Worm (Caenorhabditis elegans) whole organism, L2 larva: ENCODE data around the gene C06E4.2.
A peak's percentile ranks its signal among the peaks of the same experiment; 100 is the strongest.
"Not testable (repeated sequence)": the region's sequence is repeated elsewhere in the genome, so short reads cannot be mapped to it uniquely, and the experiment has no call there.

Experiments used
- C34F6.9 ChIP-seq: fragments of 150-350 bp; optimal IDR thresholded peaks from 2 replicates; lab custom pipeline; 2014; ENCODE audit warnings: missing biosample characterization, missing genetic modification characterization
- Y55F3AM.14 ChIP-seq: fragments of 200-800 bp; sonication (Bioruptor generic); optimal IDR thresholded peaks from 2 replicates; lab custom pipeline; 2018; ENCODE audit warnings: mild to moderate bottlenecking, missing genetic modification characterization, missing compliant biosample characterization
- alr-1 ChIP-seq: fragments of 150-350 bp; optimal IDR thresholded peaks from 2 replicates; lab custom pipeline; 2014; ENCODE audit warnings: missing biosample characterization, missing genetic modification characterization
- ama-1 ChIP-seq: fragments of 150-350 bp; optimal IDR thresholded peaks from 2 replicates; lab custom pipeline; 2018; ENCODE audit warnings: inconsistent platforms
- blmp-1 ChIP-seq: sonication (generic microtip); optimal IDR thresholded peaks from 2 replicates; lab custom pipeline; 2017; ENCODE audit warnings: missing genetic modification characterization, mild to moderate bottlenecking, missing compliant biosample characterization, antibody characterized with exemption, moderate library complexity; ENCODE audit not compliant: insufficient read depth
- ceh-16 ChIP-seq: fragments of 150-350 bp; optimal IDR thresholded peaks from 2 replicates; lab custom pipeline; 2014; ENCODE audit warnings: missing biosample characterization, missing genetic modification characterization
- ceh-82 ChIP-seq: fragments of 150-350 bp; optimal IDR thresholded peaks from 2 replicates; lab custom pipeline; 2014; ENCODE audit warnings: missing biosample characterization, missing genetic modification characterization
- dmd-4 ChIP-seq: sonication (generic microtip); optimal IDR thresholded peaks from 2 replicates; lab custom pipeline; 2017; ENCODE audit warnings: missing biosample characterization, missing genetic modification characterization
- egl-27 ChIP-seq: sonication (generic microtip); optimal IDR thresholded peaks from 3 replicates; lab custom pipeline; 2017; ENCODE audit warnings: missing biosample characterization, missing genetic modification reagents, missing genetic modification characterization
- elt-1 ChIP-seq: fragments of 150-350 bp; optimal IDR thresholded peaks from 2 replicates; lab custom pipeline; 2014; ENCODE audit warnings: missing biosample characterization, missing genetic modification characterization
- elt-3 ChIP-seq: sonication (generic microtip); optimal IDR thresholded peaks from 2 replicates; lab custom pipeline; 2017; ENCODE audit warnings: missing biosample characterization, missing genetic modification characterization
- fos-1 ChIP-seq: fragments of 150-350 bp; optimal IDR thresholded peaks from 2 replicates; lab custom pipeline; 2014; ENCODE audit warnings: missing biosample characterization, missing genetic modification characterization
- lin-11 ChIP-seq: fragments of 150-350 bp; sonication (generic microtip); optimal IDR thresholded peaks from 2 replicates; lab custom pipeline; 2014; ENCODE audit warnings: missing biosample characterization, missing genetic modification characterization, inconsistent platforms, mixed read lengths
- lin-13 ChIP-seq: fragments of 150-350 bp; optimal IDR thresholded peaks from 2 replicates; lab custom pipeline; 2014; ENCODE audit warnings: missing biosample characterization, missing genetic modification reagents, missing genetic modification characterization
- lsy-2 ChIP-seq, 2 experiments: fragments of 150-350 bp in 1 of 2; sonication (generic microtip) in 1 of 2; optimal IDR thresholded peaks; 2 replicates each; lab custom pipeline; 2014 to 2017; ENCODE audit warnings: missing biosample characterization in 2 of 2, missing genetic modification characterization in 2 of 2
- mbf-1 ChIP-seq: sonication (generic microtip); optimal IDR thresholded peaks from 2 replicates; lab custom pipeline; 2017; ENCODE audit warnings: missing biosample characterization, missing genetic modification characterization
- nhr-10 ChIP-seq: sonication (generic microtip); optimal IDR thresholded peaks from 2 replicates; lab custom pipeline; 2017; ENCODE audit warnings: missing biosample characterization, missing genetic modification characterization
- nhr-12 ChIP-seq: fragments of 150-350 bp; optimal IDR thresholded peaks from 2 replicates; lab custom pipeline; 2014; ENCODE audit warnings: missing biosample characterization, missing genetic modification characterization
- nhr-129 ChIP-seq: fragments of 150-350 bp; optimal IDR thresholded peaks from 2 replicates; lab custom pipeline; 2014; ENCODE audit warnings: missing biosample characterization, missing genetic modification characterization
- nhr-21 ChIP-seq: fragments of 150-350 bp; optimal IDR thresholded peaks from 2 replicates; lab custom pipeline; 2014; ENCODE audit warnings: missing biosample characterization, missing genetic modification characterization
- nhr-237 ChIP-seq: fragments of 150-350 bp; optimal IDR thresholded peaks from 2 replicates; lab custom pipeline; 2014; ENCODE audit warnings: missing biosample characterization, missing genetic modification characterization
- nhr-25 ChIP-seq: fragments of 150-350 bp; sonication (generic microtip); optimal IDR thresholded peaks from 3 replicates; lab custom pipeline; 2014; ENCODE audit warnings: missing biosample characterization, missing genetic modification characterization
- nhr-77 ChIP-seq: fragments of 150-350 bp; optimal IDR thresholded peaks from 2 replicates; lab custom pipeline; 2014; ENCODE audit warnings: missing biosample characterization, missing genetic modification characterization
- peb-1 ChIP-seq: fragments of 150-350 bp; optimal IDR thresholded peaks from 2 replicates; lab custom pipeline; 2014; ENCODE audit warnings: missing biosample characterization, missing genetic modification characterization
- sem-4 ChIP-seq: fragments of 150-350 bp; optimal IDR thresholded peaks from 2 replicates; lab custom pipeline; 2014; ENCODE audit warnings: missing biosample characterization, missing genetic modification reagents, missing genetic modification characterization
- snpc-4 ChIP-seq: fragments of 150-350 bp; optimal IDR thresholded peaks from 2 replicates; lab custom pipeline; 2014; ENCODE audit warnings: missing biosample characterization, missing genetic modification characterization
- unc-39 ChIP-seq: fragments of 150-350 bp; optimal IDR thresholded peaks from 2 replicates; lab custom pipeline; 2014; ENCODE audit warnings: missing biosample characterization, missing genetic modification characterization
- unc-55 ChIP-seq: fragments of 150-350 bp; sonication (generic microtip); optimal IDR thresholded peaks from 3 replicates; lab custom pipeline; 2014; ENCODE audit warnings: missing biosample characterization, missing genetic modification reagents, missing genetic modification characterization
- unc-62 ChIP-seq: fragments of 150-350 bp; optimal IDR thresholded peaks from 2 replicates; lab custom pipeline; 2014; ENCODE audit warnings: missing biosample characterization, missing genetic modification reagents, missing genetic modification characterization
- zag-1 ChIP-seq: fragments of 150-350 bp; optimal IDR thresholded peaks from 2 replicates; lab custom pipeline; 2014; ENCODE audit warnings: missing biosample characterization, missing genetic modification characterization
- ztf-11 ChIP-seq: sonication (generic microtip); optimal IDR thresholded peaks from 2 replicates; lab custom pipeline; 2017; ENCODE audit warnings: missing biosample characterization, missing genetic modification characterization
- ztf-4 ChIP-seq: fragments of 150-350 bp; optimal IDR thresholded peaks from 2 replicates; lab custom pipeline; 2014; ENCODE audit warnings: missing biosample characterization, missing genetic modification characterization

C06E4.2 gene

DNA sequence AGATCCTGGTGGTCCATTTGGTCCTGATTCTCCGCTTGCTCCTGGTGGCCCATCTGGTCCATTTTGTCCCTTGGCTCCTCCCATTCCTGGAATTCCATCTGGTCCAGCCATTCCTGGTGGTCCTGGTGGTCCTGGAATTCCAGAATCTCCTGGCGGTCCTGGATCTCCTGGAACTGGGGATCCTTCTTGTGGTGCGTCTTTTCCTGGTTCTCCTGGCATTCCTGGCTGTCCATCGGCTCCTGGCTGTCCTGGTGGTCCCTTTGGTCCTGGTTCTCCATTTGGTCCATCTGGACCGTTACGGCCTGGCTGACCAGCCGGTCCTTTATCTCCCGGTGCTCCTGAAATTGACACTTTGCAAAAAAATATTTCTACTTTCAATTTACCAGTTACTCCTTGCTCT is 31.2 kb upstream of the C06E4.2 start:
- TF ChIP-seq nhr-129 (tag; lab: Kevin White, UChicago) = no peak
- no peak for TF ChIP-seq dmd-4 (tag; lab: Kevin White, UChicago)
- no peak for TF ChIP-seq nhr-77 (tag; lab: Kevin White, UChicago)
- no peak for TF ChIP-seq egl-27 (tag; lab: Kevin White, UChicago)
- TF ChIP-seq mbf-1 (tag; lab: Kevin White, UChicago) = no peak
- no peak for TF ChIP-seq fos-1
- TF ChIP-seq nhr-21 (tag; lab: Kevin White, UChicago) = no peak
- no peak for TF ChIP-seq nhr-237 (tag; lab: Kevin White, UChicago)
- TF ChIP-seq nhr-12 = no peak
- TF ChIP-seq, all 48 proteins: peak for 0

DNA sequence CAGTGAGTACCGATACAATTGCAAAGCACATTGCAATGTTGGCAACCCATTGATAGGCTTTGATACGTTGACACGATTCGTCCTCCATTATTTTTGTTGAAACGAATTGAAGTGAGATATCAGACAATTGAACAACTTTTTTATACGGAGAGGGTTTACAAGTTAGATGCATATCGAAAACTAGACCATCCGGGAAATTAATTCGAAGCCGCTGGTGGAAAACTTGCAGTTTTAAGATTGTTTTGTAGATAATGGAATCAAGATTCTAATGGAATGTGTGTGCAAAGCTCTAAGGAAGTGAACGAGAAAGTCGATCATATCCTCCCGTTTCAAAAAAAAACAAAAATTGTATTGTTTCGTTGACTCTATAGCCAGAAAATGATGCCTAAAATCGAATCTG is 30.2 kb upstream of the C06E4.2 start, which contains the start of gene col-114:
col-114 (minus strand) TSS at position 101 of the 400 bp plus-strand sequence.
- TF ChIP-seq nhr-77 (tag; lab: Kevin White, UChicago) (no peak), lin-13 (GFP tag; lab: Kevin White, UChicago) (no peak), unc-62 (no peak), elt-1 (no peak), elt-3 (no peak), lin-11 (tag; lab: Kevin White, UChicago) (no peak), nhr-237 (tag; lab: Kevin White, UChicago) (no peak), dmd-4 (tag; lab: Kevin White, UChicago) (no peak), ztf-11 (tag; lab: Kevin White, UChicago) (no peak), C34F6.9 (tag; lab: Kevin White, UChicago) (no peak), sem-4 (tag; lab: Kevin White, UChicago) (no peak), ceh-82 (no peak)
- TF ChIP-seq, all 48 proteins: peak for 0

DNA sequence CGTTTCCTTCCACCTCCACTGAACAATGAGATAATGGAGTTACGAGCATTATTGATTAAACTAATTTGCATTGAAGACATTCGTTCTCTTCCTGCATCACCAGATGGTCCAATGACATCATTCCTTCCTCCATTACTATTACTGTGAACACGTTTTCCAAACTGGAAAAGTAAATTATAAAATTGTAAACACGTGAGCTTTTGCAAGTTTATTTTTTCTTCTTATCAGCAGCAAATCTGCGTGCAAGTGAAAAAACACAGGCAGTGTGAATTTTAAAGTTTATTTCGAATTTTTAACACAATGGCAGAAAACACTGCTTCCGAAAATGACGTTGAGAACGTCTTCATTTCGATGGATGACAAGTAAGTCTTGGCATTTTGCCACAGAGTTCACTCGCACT is 29.5 kb upstream of the C06E4.2 start, which contains the start of gene D2024.1:
D2024.1 (plus strand) TSS at position 301 of the 400 bp plus-strand sequence.
- not testable (repeated sequence) for TF ChIP-seq nhr-10 (tag; lab: Kevin White, UChicago); fos-1; ztf-4 (tag; lab: Kevin White, UChicago)

ce11 chrIV:7250158-7250557 is 26.6 kb upstream of the C06E4.2 start, which contains the start of gene D2024.18:
Gene D2024.18, plus strand, starts transcription at chrIV:7250458.
- no peak for TF ChIP-seq nhr-25
- no peak for TF ChIP-seq peb-1 (tag; lab: Kevin White, UChicago)
- no peak for TF ChIP-seq unc-39 (tag; lab: Kevin White, UChicago)
- TF ChIP-seq Y55F3AM.14 = no peak
- TF ChIP-seq zag-1 (tag; lab: Kevin White, UChicago) = no peak
- no peak for TF ChIP-seq nhr-77 (tag; lab: Kevin White, UChicago)
- TF ChIP-seq C34F6.9 (tag; lab: Kevin White, UChicago) = no peak
- no peak for TF ChIP-seq ama-1
- no peak for TF ChIP-seq unc-55 (GFP tag; lab: Kevin White, UChicago)
- TF ChIP-seq nhr-12 = no peak
- TF ChIP-seq elt-1 = no peak
- TF ChIP-seq blmp-1 (tag; lab: Kevin White, UChicago) = no peak
- no peak for TF ChIP-seq snpc-4 (tag; lab: Kevin White, UChicago)
- TF ChIP-seq alr-1 (tag; lab: Kevin White, UChicago) = no peak
- no peak for TF ChIP-seq ceh-16 (tag; lab: Kevin White, UChicago)
- TF ChIP-seq lin-13 (GFP tag; lab: Kevin White, UChicago) = no peak
- TF ChIP-seq ztf-4 (tag; lab: Kevin White, UChicago) = no peak
- no peak for TF ChIP-seq fos-1
- no peak for TF ChIP-seq lsy-2 (tag; optimal IDR thresholded peaks at IDR 0.05; lab: Kevin White, UChicago)

ce11 chrIV:7253271-7253670 is 23.5 kb upstream of the C06E4.2 start:
- TF ChIP-seq ztf-11 (tag; lab: Kevin White, UChicago) (no peak), snpc-4 (tag; lab: Kevin White, UChicago) (peak; percentile 50), ceh-82 (no peak)
- TF ChIP-seq, all 48 proteins: peak for 1

DNA sequence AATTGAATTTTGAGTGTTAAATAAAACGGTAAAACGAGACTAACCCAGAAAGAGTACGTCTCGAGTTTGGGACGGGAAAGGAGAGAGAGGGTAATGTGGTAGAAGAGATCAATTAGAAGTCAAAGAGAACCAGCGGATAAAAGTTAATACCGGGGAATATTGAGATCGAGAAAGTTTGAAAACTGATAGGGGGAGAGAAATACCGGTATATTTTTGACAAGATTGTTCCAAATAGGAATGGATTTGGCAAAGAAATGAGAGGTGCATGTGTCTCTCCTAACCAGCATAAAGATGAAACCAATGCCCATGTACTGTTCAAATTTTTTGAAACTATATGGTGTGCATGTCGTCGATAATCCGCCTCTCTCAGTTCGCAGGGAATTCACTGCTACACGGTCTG is 22.1 kb upstream of the C06E4.2 start, which contains the start of gene C06E4.5:
C06E4.5 (plus strand) TSS at position 301 of the 400 bp plus-strand sequence.
- TF ChIP-seq nhr-129, peb-1, mbf-1 (tag; lab: Kevin White, UChicago): not testable (repeated sequence)
